Fruit fly (Drosophila melanogaster) whole organism, wandering third instar larva: ENCODE results near the gene cact.
A peak's percentile ranks its signal among the peaks of the same experiment; 100 is the strongest.

Experiments
- Abd-B ChIP-seq: fragments of >200 bp; optimal IDR thresholded peaks from 2 replicates; lab custom pipeline; 2017; ENCODE audit warnings: missing biosample characterization, missing genetic modification characterization
- CG32264 ChIP-seq: fragments of 200-800 bp; sonication (Bioruptor generic); optimal IDR thresholded peaks from 2 replicates; lab custom pipeline; 2016; ENCODE audit warnings: missing biosample characterization, missing genetic modification characterization
- CG9705 ChIP-seq: fragments of 200-800 bp; sonication (Bioruptor generic); optimal IDR thresholded peaks from 2 replicates; lab custom pipeline; 2018; ENCODE audit warnings: missing biosample characterization, mild to moderate bottlenecking, missing genetic modification characterization
- CrebA ChIP-seq: fragments of 200-800 bp; sonication (Bioruptor generic); optimal IDR thresholded peaks from 2 replicates; lab custom pipeline; 2016; ENCODE audit warnings: missing biosample characterization, mild to moderate bottlenecking, missing genetic modification characterization, borderline replicate concordance
- Dfd ChIP-seq: fragments of >200 bp; optimal IDR thresholded peaks from 2 replicates; lab custom pipeline; 2017; ENCODE audit warnings: missing biosample characterization, missing genetic modification characterization
- GATAd ChIP-seq: sonication (Bioruptor generic); optimal IDR thresholded peaks from 2 replicates; lab custom pipeline; 2016; ENCODE audit warnings: missing biosample characterization, missing genetic modification characterization
- HLH106 ChIP-seq: fragments of 200-800 bp; optimal IDR thresholded peaks from 3 replicates; lab custom pipeline; 2019; ENCODE audit warnings: missing biosample characterization, mild to moderate bottlenecking, missing genetic modification characterization, moderate library complexity
- Hnf4 ChIP-seq: fragments of 200-800 bp; sonication (Bioruptor generic); optimal IDR thresholded peaks from 2 replicates; lab custom pipeline; 2016; ENCODE audit warnings: missing biosample characterization, mild to moderate bottlenecking, missing genetic modification characterization
- Hr78 ChIP-seq: fragments of >200 bp; optimal IDR thresholded peaks from 2 replicates; lab custom pipeline; 2017; ENCODE audit warnings: missing biosample characterization, missing genetic modification characterization
- Hr83 ChIP-seq: fragments of 200-300 bp; sonication (Bioruptor generic); optimal IDR thresholded peaks from 2 replicates; lab custom pipeline; 2016; ENCODE audit warnings: missing biosample characterization, mild to moderate bottlenecking, missing genetic modification characterization, moderate library complexity; ENCODE audit not compliant: poor library complexity, severe bottlenecking
- Jra ChIP-seq: sonication (Bioruptor generic); optimal IDR thresholded peaks from 2 replicates; lab custom pipeline; 2016; ENCODE audit warnings: missing biosample characterization, missing genetic modification characterization
- Mio ChIP-seq: sonication (Bioruptor generic); optimal IDR thresholded peaks from 2 replicates; lab custom pipeline; 2016; ENCODE audit warnings: missing biosample characterization, missing genetic modification characterization
- Myc ChIP-seq: fragments of >200 bp; optimal IDR thresholded peaks from 2 replicates; lab custom pipeline; 2017
- N ChIP-seq: fragments of >200 bp; optimal IDR thresholded peaks from 2 replicates; lab custom pipeline; 2018; ENCODE audit warnings: missing biosample characterization, missing external identifiers, missing genetic modification characterization
- OdsH ChIP-seq: fragments of 200-800 bp; sonication (Bioruptor generic); optimal IDR thresholded peaks from 2 replicates; lab custom pipeline; 2016; ENCODE audit warnings: missing biosample characterization, mild to moderate bottlenecking, missing genetic modification characterization
- Rel ChIP-seq, 2 experiments: fragments of 200-800 bp; sonication (Bioruptor generic) in 1 of 2; optimal IDR thresholded peaks; 2 replicates in 1 of 2; 3 replicates in 1 of 2; lab custom pipeline; 2016 to 2019; ENCODE audit warnings: mild to moderate bottlenecking in 2 of 2, missing biosample characterization in 2 of 2, missing genetic modification characterization in 2 of 2, moderate library complexity in 1 of 2
- Sp1 ChIP-seq: fragments of 200-800 bp; sonication (Bioruptor generic); optimal IDR thresholded peaks from 3 replicates; lab custom pipeline; 2019; ENCODE audit warnings: missing biosample characterization, mild to moderate bottlenecking, missing genetic modification characterization, moderate library complexity
- Vsx2 ChIP-seq: fragments of 200-300, 225-300 bp; sonication (Bioruptor generic); optimal IDR thresholded peaks from 2 replicates; lab custom pipeline; 2018; ENCODE audit warnings: missing biosample characterization, missing genetic modification characterization; ENCODE audit not compliant: partially characterized antibody
- br ChIP-seq: fragments of 200-800 bp; sonication (Bioruptor generic); optimal IDR thresholded peaks from 2 replicates; lab custom pipeline; 2016; ENCODE audit warnings: missing biosample characterization, missing genetic modification characterization
- dmrt93B ChIP-seq: fragments of 200-800 bp; sonication (Bioruptor generic); optimal IDR thresholded peaks from 2 replicates; lab custom pipeline; 2018; ENCODE audit warnings: missing biosample characterization, mild to moderate bottlenecking, missing genetic modification characterization
- dsf ChIP-seq: sonication (Bioruptor generic); optimal IDR thresholded peaks from 2 replicates; lab custom pipeline; 2016; ENCODE audit warnings: missing biosample characterization, missing genetic modification characterization, borderline replicate concordance
- ey ChIP-seq: fragments of 200-800 bp; sonication (Bioruptor generic); optimal IDR thresholded peaks from 2 replicates; lab custom pipeline; 2016; ENCODE audit warnings: missing biosample characterization, missing genetic modification characterization
- foxo ChIP-seq, 2 experiments: fragments of 200-800 bp; sonication (Bioruptor generic); optimal IDR thresholded peaks; 2 replicates in 1 of 2; 3 replicates in 1 of 2; lab custom pipeline; 2016 to 2017; ENCODE audit warnings: missing biosample characterization in 2 of 2, missing genetic modification characterization in 2 of 2
- fru ChIP-seq: fragments of 200-800 bp; sonication (Bioruptor generic); optimal IDR thresholded peaks from 3 replicates; lab custom pipeline; 2016; ENCODE audit warnings: missing biosample characterization, mild to moderate bottlenecking, missing genetic modification characterization
- h ChIP-seq: fragments of 200-800 bp; sonication (Bioruptor generic); optimal IDR thresholded peaks from 3 replicates; lab custom pipeline; 2016; ENCODE audit warnings: missing biosample characterization, mild to moderate bottlenecking, missing genetic modification characterization
- jim ChIP-seq: fragments of 175-275, 200-325 bp; sonication (Bioruptor generic); optimal IDR thresholded peaks from 2 replicates; lab custom pipeline; 2016; ENCODE audit warnings: missing biosample characterization, mild to moderate bottlenecking, missing genetic modification characterization
- lola ChIP-seq: fragments of >200 bp; optimal IDR thresholded peaks from 2 replicates; lab custom pipeline; 2017; ENCODE audit warnings: missing biosample characterization, missing genetic modification characterization
- pan ChIP-seq: fragments of >200 bp; optimal IDR thresholded peaks from 2 replicates; lab custom pipeline; 2017
- psq ChIP-seq: fragments of 200-800 bp; sonication (Bioruptor generic); optimal IDR thresholded peaks from 3 replicates; lab custom pipeline; 2017; ENCODE audit warnings: missing biosample characterization, mild to moderate bottlenecking, missing genetic modification characterization, moderate library complexity
- rgr ChIP-seq: fragments of 200-800 bp; sonication (Bioruptor generic); optimal IDR thresholded peaks from 3 replicates; lab custom pipeline; 2016; ENCODE audit warnings: missing biosample characterization, mild to moderate bottlenecking, missing genetic modification characterization
- sage ChIP-seq: fragments of 200-800 bp; sonication (Bioruptor generic); optimal IDR thresholded peaks from 2 replicates; lab custom pipeline; 2016; ENCODE audit warnings: missing biosample characterization, mild to moderate bottlenecking, missing genetic modification characterization
- sv ChIP-seq: fragments of 200-800 bp; sonication (Bioruptor generic); optimal IDR thresholded peaks from 3 replicates; lab custom pipeline; 2016; ENCODE audit warnings: missing biosample characterization, missing genetic modification characterization
- tai ChIP-seq: sonication (Bioruptor generic); optimal IDR thresholded peaks from 2 replicates; lab custom pipeline; 2016; ENCODE audit warnings: missing biosample characterization, missing genetic modification characterization
- usp ChIP-seq: fragments of >200 bp; optimal IDR thresholded peaks from 2 replicates; lab custom pipeline; 2017; ENCODE audit warnings: missing biosample characterization, missing genetic modification characterization
- woc ChIP-seq: sonication (Bioruptor generic); optimal IDR thresholded peaks from 2 replicates; lab custom pipeline; 2016; ENCODE audit warnings: missing biosample characterization, mild to moderate bottlenecking, missing genetic modification characterization

Gene cact

DNA sequence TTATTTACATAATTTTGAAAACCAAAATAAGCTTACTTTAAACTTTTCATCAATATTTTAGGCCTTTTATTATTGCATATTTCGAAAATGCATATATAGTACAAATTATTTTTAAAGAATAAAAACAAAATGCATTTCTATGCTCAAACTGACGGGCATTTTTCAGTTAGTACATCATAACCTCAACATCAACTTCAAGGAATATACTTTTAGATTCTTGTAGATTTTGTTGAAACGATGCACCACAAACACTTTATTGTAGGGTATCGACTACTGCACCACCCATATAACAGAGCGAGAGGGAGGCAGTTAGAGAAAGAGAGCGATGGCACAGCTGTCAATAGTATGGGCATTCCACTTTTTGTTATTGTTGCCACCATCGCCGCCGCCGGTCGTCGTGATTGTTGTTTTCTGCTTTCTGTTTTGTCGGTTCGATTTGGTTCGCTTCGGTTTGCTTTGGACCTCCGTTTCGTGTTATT lies 46.2 kb downstream of the cact start:
- TF ChIP-seq Myc (lab: Kevin White, UChicago) (no peak), OdsH (GFP tag; lab: Kevin White, UChicago) (peak; percentile 72), Hr78 (GFP tag; lab: Kevin White, UChicago) (no peak), rgr (GFP tag; lab: Kevin White, UChicago) (peak; percentile 73), Hnf4 (GFP tag; lab: Kevin White, UChicago) (peak; percentile 32), Jra (GFP tag; lab: Kevin White, UChicago) (no peak), Dfd (GFP tag; lab: Kevin White, UChicago) (no peak), Abd-B (GFP tag; lab: Kevin White, UChicago) (no peak), pan (lab: Kevin White, UChicago) (no peak), lola (GFP tag; lab: Kevin White, UChicago) (no peak), HLH106 (peak; percentile 53), Mio (GFP tag; lab: Kevin White, UChicago) (no peak), tai (GFP tag; lab: Kevin White, UChicago) (no peak), sv (GFP tag; lab: Kevin White, UChicago) (peak; percentile 88), sage (no peak), woc (GFP tag; lab: Kevin White, UChicago) (peak; percentile 62), fru (GFP tag; lab: Kevin White, UChicago) (peak; percentile 79), CG32264 (no peak), psq (peak; percentile 56), ey (GFP tag; lab: Kevin White, UChicago) (peak; percentile 73), dmrt93B (peak; percentile 20), h (peak; percentile 78), br (GFP tag; lab: Kevin White, UChicago) (peak; percentile 49), Sp1 (peak; percentile 46), foxo (GFP tag; optimal IDR thresholded peaks at IDR 0.05; lab: Kevin White, UChicago) (peak in 1 of 2 experiments; percentile 68), GATAd (GFP tag; lab: Kevin White, UChicago) (no peak), Hr83 (no peak), N (no peak), Vsx2 (GFP tag; lab: Kevin White, UChicago) (no peak), CG9705 (GFP tag; lab: Kevin White, UChicago) (no peak)
- TF ChIP-seq, all 38 proteins: peak for 14

DNA sequence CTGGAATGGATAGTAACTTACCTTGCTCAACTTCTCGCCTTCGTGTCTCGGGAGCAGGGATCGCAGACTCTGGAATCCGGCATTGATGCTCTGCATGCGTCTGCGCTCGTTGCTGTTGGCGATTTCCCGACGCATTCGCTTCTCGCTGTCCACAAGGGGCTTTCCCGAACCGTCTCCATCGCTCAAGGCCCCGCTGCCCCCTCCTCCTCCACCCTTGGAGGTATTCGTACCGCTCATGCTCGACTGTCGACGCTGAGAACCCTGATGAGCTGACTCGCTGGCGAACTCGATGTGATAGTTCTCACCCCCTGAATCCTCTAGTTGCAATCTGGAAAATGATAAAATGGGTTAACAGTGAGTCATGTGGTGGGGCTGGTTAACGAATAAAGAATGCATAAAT lies 47.2 kb downstream of the cact start:
- TF ChIP-seq tai (GFP tag; lab: Kevin White, UChicago) (no peak), Rel (GFP tag; optimal IDR thresholded peaks at IDR 0.05; lab: Kevin White, UChicago) (no peak), Rel (tag; optimal IDR thresholded peaks at IDR 0.05; lab: Kevin White, UChicago) (peak; percentile 82)

DNA sequence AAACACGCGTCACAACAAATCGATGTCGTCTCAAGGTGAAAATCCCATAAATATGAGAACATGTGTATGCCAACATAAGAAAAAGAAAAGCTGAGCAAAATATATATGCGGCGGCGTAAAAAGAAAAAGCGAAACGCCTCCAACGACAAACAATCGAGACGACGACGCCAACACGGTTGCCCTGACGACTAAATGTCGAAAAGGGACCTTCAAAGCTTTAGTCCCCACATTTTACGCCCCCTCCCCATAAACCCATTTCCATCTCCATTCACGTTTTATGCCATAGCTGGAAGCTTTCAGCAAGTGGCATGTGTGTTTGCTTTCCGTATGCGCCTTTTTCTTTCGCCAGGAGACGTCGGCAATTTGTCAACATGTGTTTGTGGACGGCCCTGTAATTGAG lies 48.1 kb downstream of the cact start:
- TF ChIP-seq usp (no peak), CrebA (GFP tag; lab: Kevin White, UChicago) (no peak), Vsx2 (GFP tag; lab: Kevin White, UChicago) (no peak), Hr83 (no peak), lola (GFP tag; lab: Kevin White, UChicago) (no peak), OdsH (GFP tag; lab: Kevin White, UChicago) (no peak), CG32264 (no peak), psq (no peak), Rel (GFP tag; optimal IDR thresholded peaks at IDR 0.05; lab: Kevin White, UChicago) (no peak), Rel (tag; optimal IDR thresholded peaks at IDR 0.05; lab: Kevin White, UChicago) (no peak), Jra (GFP tag; lab: Kevin White, UChicago) (no peak), ey (GFP tag; lab: Kevin White, UChicago) (no peak)

DNA sequence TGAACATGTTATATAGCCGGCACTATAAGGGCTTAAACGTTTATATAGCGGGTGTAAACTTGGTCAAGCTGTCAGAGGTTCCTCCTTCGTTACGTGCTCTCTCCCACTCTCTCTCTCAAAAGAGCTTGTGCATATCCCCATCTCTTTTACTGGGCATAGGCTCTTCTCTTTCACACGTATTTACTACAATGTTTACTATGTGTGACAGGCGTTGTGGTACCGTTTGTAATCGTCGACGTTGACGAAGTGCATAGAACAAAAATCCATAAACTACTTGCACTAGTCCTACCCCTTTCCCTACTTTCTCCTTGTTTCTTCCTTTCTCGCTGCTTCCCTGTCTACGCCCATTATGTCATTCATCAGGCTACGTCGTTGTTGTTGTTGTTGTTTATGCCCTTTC lies 49.2 kb downstream of the cact start:
- no peak for TF ChIP-seq Myc (lab: Kevin White, UChicago)
- no peak for TF ChIP-seq jim
- TF ChIP-seq Rel (GFP tag; optimal IDR thresholded peaks at IDR 0.05; lab: Kevin White, UChicago): no peak
- no peak for TF ChIP-seq Rel (tag; optimal IDR thresholded peaks at IDR 0.05; lab: Kevin White, UChicago)
- TF ChIP-seq dmrt93B: no peak
- no peak for TF ChIP-seq CrebA (GFP tag; lab: Kevin White, UChicago)
- TF ChIP-seq ey (GFP tag; lab: Kevin White, UChicago): no peak
- no peak for TF ChIP-seq Hnf4 (GFP tag; lab: Kevin White, UChicago)
- no peak for TF ChIP-seq usp
- TF ChIP-seq dsf (GFP tag; lab: Kevin White, UChicago): no peak
- no peak for TF ChIP-seq Sp1
- TF ChIP-seq psq: no peak
- no peak for TF ChIP-seq Hr83
- TF ChIP-seq HLH106: no peak
- TF ChIP-seq lola (GFP tag; lab: Kevin White, UChicago): no peak
- no peak for TF ChIP-seq Hr78 (GFP tag; lab: Kevin White, UChicago)
- TF ChIP-seq, all 38 proteins: peak for 0
